Worm (Caenorhabditis elegans) whole organism, L3 larva: Measurements from ENCODE around the gene B0454.8.

Experiments used
- R02D3.7 ChIP-seq: fragments of 150-350 bp; optimal IDR thresholded peaks from 2 replicates; lab custom pipeline; 2014; ENCODE audit warnings: missing biosample characterization, missing genetic modification characterization
- ZK546.5 ChIP-seq: sonication (generic microtip); optimal IDR thresholded peaks from 2 replicates; lab custom pipeline; 2017; ENCODE audit warnings: missing biosample characterization, missing genetic modification characterization
- aly-2 ChIP-seq: fragments of 150-350 bp; optimal IDR thresholded peaks from 2 replicates; lab custom pipeline; 2014; ENCODE audit warnings: missing biosample characterization, missing genetic modification characterization
- ama-1 ChIP-seq: fragments of 150-350 bp; optimal IDR thresholded peaks from 2 replicates; lab custom pipeline; 2018
- ceh-16 ChIP-seq: sonication (generic microtip); optimal IDR thresholded peaks from 2 replicates; lab custom pipeline; 2017; ENCODE audit warnings: missing biosample characterization, missing genetic modification characterization
- ceh-28 ChIP-seq: fragments of 150-350 bp; optimal IDR thresholded peaks from 2 replicates; lab custom pipeline; 2014; ENCODE audit warnings: missing biosample characterization, missing genetic modification reagents, missing genetic modification characterization
- ceh-82 ChIP-seq: fragments of 150-350 bp; optimal IDR thresholded peaks from 2 replicates; lab custom pipeline; 2014; ENCODE audit warnings: missing biosample characterization, missing genetic modification characterization
- ceh-9 ChIP-seq: sonication (generic microtip); optimal IDR thresholded peaks from 2 replicates; lab custom pipeline; 2018; ENCODE audit warnings: missing biosample characterization, missing genetic modification characterization
- daf-12 ChIP-seq: fragments of 150-350 bp; optimal IDR thresholded peaks from 2 replicates; lab custom pipeline; 2014; ENCODE audit warnings: missing biosample characterization, missing genetic modification reagents, missing genetic modification characterization
- egl-27 ChIP-seq: sonication (generic microtip); optimal IDR thresholded peaks from 4 replicates; lab custom pipeline; 2017; ENCODE audit warnings: missing biosample characterization, missing genetic modification reagents, missing genetic modification characterization
- egl-5 ChIP-seq: fragments of 150-350 bp; optimal IDR thresholded peaks from 2 replicates; lab custom pipeline; 2017; ENCODE audit warnings: missing biosample characterization, missing genetic modification reagents, missing genetic modification characterization, inconsistent platforms
- elt-1 ChIP-seq: fragments of 150-350 bp; optimal IDR thresholded peaks from 2 replicates; lab custom pipeline; 2014; ENCODE audit warnings: missing biosample characterization, missing genetic modification characterization
- elt-2 ChIP-seq: sonication (generic microtip); optimal IDR thresholded peaks from 2 replicates; lab custom pipeline; 2016; ENCODE audit warnings: missing genetic modification reagents, mild to moderate bottlenecking, missing genetic modification characterization, missing compliant biosample characterization
- elt-3 ChIP-seq, 3 experiments: fragments of 150-350 bp in 1 of 3; sonication (generic microtip) in 2 of 3; optimal IDR thresholded peaks; 2 replicates in 2 of 3; 4 replicates in 1 of 3; lab custom pipeline; 2014 to 2017; ENCODE audit warnings: missing biosample characterization in 3 of 3, missing genetic modification characterization in 3 of 3
- eor-1 ChIP-seq, 2 experiments: fragments of 150-350 bp; optimal IDR thresholded peaks; 2 replicates each; lab custom pipeline; 2014 to 2018; ENCODE audit warnings: missing biosample characterization in 2 of 2, missing genetic modification characterization in 2 of 2
- fkh-10 ChIP-seq: sonication (generic microtip); optimal IDR thresholded peaks from 2 replicates; lab custom pipeline; 2017; ENCODE audit warnings: missing biosample characterization, missing genetic modification reagents, missing genetic modification characterization
- fkh-2 ChIP-seq: fragments of 150-350 bp; optimal IDR thresholded peaks from 2 replicates; lab custom pipeline; 2014; ENCODE audit warnings: missing biosample characterization, missing genetic modification reagents, missing genetic modification characterization
- fos-1 ChIP-seq: fragments of 150-350 bp; optimal IDR thresholded peaks from 2 replicates; lab custom pipeline; 2014; ENCODE audit warnings: missing biosample characterization, missing genetic modification characterization
- hmg-11 ChIP-seq: sonication (generic microtip); optimal IDR thresholded peaks from 2 replicates; lab custom pipeline; 2016; ENCODE audit warnings: missing genetic modification characterization, missing compliant biosample characterization
- jun-1 ChIP-seq: fragments of 150-350 bp; optimal IDR thresholded peaks from 2 replicates; lab custom pipeline; 2014; ENCODE audit warnings: missing biosample characterization, missing genetic modification reagents, missing genetic modification characterization
- lin-15B ChIP-seq: fragments of 150-350 bp; optimal IDR thresholded peaks from 2 replicates; lab custom pipeline; 2014; ENCODE audit warnings: missing biosample characterization, missing genetic modification characterization
- lin-39 ChIP-seq: fragments of 150-350 bp; optimal IDR thresholded peaks from 2 replicates; lab custom pipeline; 2018; ENCODE audit warnings: missing biosample characterization, missing genetic modification reagents, missing genetic modification characterization
- lsy-12 ChIP-seq: sonication (generic microtip); optimal IDR thresholded peaks from 2 replicates; lab custom pipeline; 2016; ENCODE audit warnings: mild to moderate bottlenecking, missing genetic modification characterization, missing compliant biosample characterization
- mdl-1 ChIP-seq: fragments of 150-350 bp; optimal IDR thresholded peaks from 2 replicates; lab custom pipeline; 2014; ENCODE audit warnings: missing biosample characterization, missing genetic modification characterization
- mml-1 ChIP-seq: fragments of 150-350 bp; sonication (generic microtip); optimal IDR thresholded peaks from 3 replicates; lab custom pipeline; 2014; ENCODE audit warnings: missing biosample characterization, missing genetic modification characterization
- nfya-1 ChIP-seq: sonication (generic microtip); optimal IDR thresholded peaks from 2 replicates; lab custom pipeline; 2017; ENCODE audit warnings: missing genetic modification characterization, mild to moderate bottlenecking, missing compliant biosample characterization, antibody characterized with exemption, moderate library complexity; ENCODE audit not compliant: insufficient read depth
- nhr-11 ChIP-seq: fragments of 150-350 bp; optimal IDR thresholded peaks from 2 replicates; lab custom pipeline; 2014; ENCODE audit warnings: missing biosample characterization, missing genetic modification characterization
- nhr-12 ChIP-seq: fragments of 150-350 bp; optimal IDR thresholded peaks from 2 replicates; lab custom pipeline; 2014; ENCODE audit warnings: missing biosample characterization, missing genetic modification characterization
- nhr-23 ChIP-seq: fragments of 150-350 bp; optimal IDR thresholded peaks from 2 replicates; lab custom pipeline; 2014; ENCODE audit warnings: missing biosample characterization, missing genetic modification reagents, missing genetic modification characterization
- nhr-237 ChIP-seq: fragments of 150-350 bp; optimal IDR thresholded peaks from 2 replicates; lab custom pipeline; 2014; ENCODE audit warnings: missing biosample characterization, missing genetic modification characterization
- nhr-25 ChIP-seq: sonication (generic microtip); optimal IDR thresholded peaks from 2 replicates; lab custom pipeline; 2017; ENCODE audit warnings: missing biosample characterization, missing genetic modification characterization
- nhr-28 ChIP-seq: fragments of 150-350 bp; optimal IDR thresholded peaks from 2 replicates; lab custom pipeline; 2014; ENCODE audit warnings: missing biosample characterization, missing genetic modification characterization
- nhr-43 ChIP-seq: sonication (generic microtip); optimal IDR thresholded peaks from 2 replicates; lab custom pipeline; 2016; ENCODE audit warnings: mild to moderate bottlenecking, missing genetic modification characterization, missing compliant biosample characterization; ENCODE audit not compliant: poor library complexity, severe bottlenecking
- nhr-67 ChIP-seq: fragments of 150-350 bp; optimal IDR thresholded peaks from 2 replicates; lab custom pipeline; 2014; ENCODE audit warnings: missing biosample characterization, missing genetic modification characterization
- nhr-76 ChIP-seq: fragments of 150-350 bp; sonication (generic microtip); optimal IDR thresholded peaks from 5 replicates; lab custom pipeline; 2014; ENCODE audit warnings: missing biosample characterization, missing genetic modification characterization
- nhr-77 ChIP-seq: fragments of 150-350 bp; optimal IDR thresholded peaks from 2 replicates; lab custom pipeline; 2014; ENCODE audit warnings: missing biosample characterization, missing genetic modification characterization
- pha-4 ChIP-seq: fragments of 150-350 bp; optimal IDR thresholded peaks from 2 replicates; lab custom pipeline; 2014; ENCODE audit warnings: missing biosample characterization, missing genetic modification reagents, missing genetic modification characterization
- pqm-1 ChIP-seq: fragments of 150-350 bp; optimal IDR thresholded peaks from 2 replicates; lab custom pipeline; 2017; ENCODE audit warnings: missing biosample characterization, missing genetic modification characterization, inconsistent platforms
- sea-2 ChIP-seq: fragments of 150-350 bp; sonication (generic microtip); optimal IDR thresholded peaks from 4 replicates; lab custom pipeline; 2014; ENCODE audit warnings: missing biosample characterization, missing genetic modification reagents, missing genetic modification characterization
- skn-1 ChIP-seq: fragments of 150-350 bp; optimal IDR thresholded peaks from 2 replicates; lab custom pipeline; 2014; ENCODE audit warnings: missing biosample characterization, missing genetic modification characterization
- snpc-4 ChIP-seq: fragments of 150-350 bp; optimal IDR thresholded peaks from 2 replicates; lab custom pipeline; 2014; ENCODE audit warnings: missing biosample characterization, missing genetic modification characterization
- tbx-2 ChIP-seq: sonication (generic microtip); optimal IDR thresholded peaks from 2 replicates; lab custom pipeline; 2016; ENCODE audit warnings: mild to moderate bottlenecking, missing genetic modification characterization, missing compliant biosample characterization
- unc-39 ChIP-seq: sonication (generic microtip); optimal IDR thresholded peaks from 4 replicates; lab custom pipeline; 2017; ENCODE audit warnings: missing biosample characterization, missing genetic modification characterization
- unc-62 ChIP-seq: fragments of 150-350 bp; sonication (generic microtip); optimal IDR thresholded peaks from 4 replicates; lab custom pipeline; 2014; ENCODE audit warnings: missing biosample characterization, missing genetic modification reagents, missing genetic modification characterization
- zag-1 ChIP-seq: fragments of 150-350 bp; optimal IDR thresholded peaks from 2 replicates; lab custom pipeline; 2014; ENCODE audit warnings: missing biosample characterization, missing genetic modification characterization
- ztf-11 ChIP-seq: fragments of 150-350 bp; optimal IDR thresholded peaks from 2 replicates; lab custom pipeline; 2014; ENCODE audit warnings: missing biosample characterization, missing genetic modification characterization
- ztf-4 ChIP-seq: fragments of 150-350 bp; optimal IDR thresholded peaks from 2 replicates; lab custom pipeline; 2014; ENCODE audit warnings: missing biosample characterization, missing genetic modification characterization

The B0454.8 gene

ce11 chrII:3076915-3077314 is 33.7 kb upstream of the B0454.8 start, which contains the start of gene Y25C1A.8:
Gene Y25C1A.8, minus strand, starts transcription at chrII:3076959.
- TF ChIP-seq eor-1 (tag; optimal IDR thresholded peaks at IDR 0.05; lab: Kevin White, UChicago) (no peak), lin-15B (peak; percentile 76), nfya-1 (tag; lab: Kevin White, UChicago) (peak; percentile 96), mdl-1 (no peak), ceh-28 (tag; lab: Kevin White, UChicago) (peak; percentile 86), pqm-1 (tag; lab: Kevin White, UChicago) (peak; percentile 32), sea-2 (GFP tag; lab: Kevin White, UChicago) (no peak), unc-62 (no peak), nhr-67 (tag; lab: Kevin White, UChicago) (no peak), ztf-11 (tag; lab: Kevin White, UChicago) (no peak), zag-1 (tag; lab: Kevin White, UChicago) (no peak), nhr-237 (tag; lab: Kevin White, UChicago) (no peak), nhr-76 (no peak), nhr-11 (tag; lab: Kevin White, UChicago) (no peak), nhr-43 (tag; lab: Kevin White, UChicago) (peak; percentile 95), nhr-23 (tag; lab: Kevin White, UChicago) (peak; percentile 89), mml-1 (tag; lab: Kevin White, UChicago) (no peak), ztf-4 (no peak), fos-1 (tag; lab: Kevin White, UChicago) (peak; percentile 23), ceh-16 (no peak), fkh-2 (tag; lab: Kevin White, UChicago) (peak; percentile 35), egl-5 (peak; percentile 87), egl-27 (tag; lab: Kevin White, UChicago) (no peak), tbx-2 (tag; lab: Kevin White, UChicago) (peak; percentile 87), R02D3.7 (tag; lab: Kevin White, UChicago) (peak; percentile 83), elt-1 (tag; lab: Kevin White, UChicago) (peak; percentile 71), lin-39 (tag; lab: Kevin White, UChicago) (peak; percentile 89), daf-12 (tag; lab: Kevin White, UChicago) (peak; percentile 35), nhr-28 (tag; lab: Kevin White, UChicago) (no peak), nhr-12 (tag; lab: Kevin White, UChicago) (no peak), ceh-9 (no peak), jun-1 (peak; percentile 94), hmg-11 (tag; lab: Kevin White, UChicago) (peak; percentile 91), skn-1 (tag; lab: Kevin White, UChicago) (peak; percentile 83), nhr-25 (tag; lab: Kevin White, UChicago) (peak; percentile 80), fkh-10 (peak; percentile 62), aly-2 (tag; lab: Kevin White, UChicago) (peak; percentile 82), elt-3 (tag; optimal IDR thresholded peaks at IDR 0.05; lab: Kevin White, UChicago) (peak in 1 of 3 experiments; percentile 32), ceh-82 (tag; lab: Kevin White, UChicago) (peak; percentile 89), nhr-77 (tag; lab: Kevin White, UChicago) (peak; percentile 41), ama-1 (peak; percentile 20), ZK546.5 (tag; lab: Kevin White, UChicago) (peak; percentile 17), lsy-12 (tag; lab: Kevin White, UChicago) (peak; percentile 90), pha-4 (tag; lab: Kevin White, UChicago) (peak; percentile 88), snpc-4 (peak; percentile 85), elt-2 (peak; percentile 75), unc-39 (tag; lab: Kevin White, UChicago) (no peak)
